Worm (Caenorhabditis elegans) whole organism, mixed stage, embryonic: ENCODE data around the gene fbxa-63.
"Not testable (repeated sequence)": the region's sequence is repeated elsewhere in the genome, so short reads cannot be mapped to it uniquely, and the experiment has no call there.

ENCODE experiments used
- M03D4.4 ChIP-seq: sonication (generic microtip); optimal IDR thresholded peaks from 2 replicates; lab custom pipeline; 2017; ENCODE audit warnings: mild to moderate bottlenecking, missing genetic modification characterization, missing compliant biosample characterization
- bed-3 ChIP-seq: fragments of 200-800 bp; sonication (Bioruptor generic); optimal IDR thresholded peaks from 3 replicates; lab custom pipeline; 2018; ENCODE audit warnings: mild to moderate bottlenecking, missing genetic modification characterization, moderate library complexity, missing compliant biosample characterization
- blmp-1 ChIP-seq: fragments of 150-350 bp; optimal IDR thresholded peaks from 2 replicates; lab custom pipeline; 2014; ENCODE audit warnings: missing biosample characterization, missing genetic modification characterization
- ceh-39 ChIP-seq: fragments of 150-350 bp; optimal IDR thresholded peaks from 2 replicates; lab custom pipeline; 2014; ENCODE audit warnings: missing biosample characterization, missing genetic modification characterization
- ceh-83 ChIP-seq: fragments of 200-800 bp; sonication (Bioruptor generic); optimal IDR thresholded peaks from 2 replicates; lab custom pipeline; 2018; ENCODE audit warnings: mild to moderate bottlenecking, missing genetic modification characterization, missing compliant biosample characterization
- ces-1 ChIP-seq: fragments of 150-350 bp; optimal IDR thresholded peaks from 2 replicates; lab custom pipeline; 2014; ENCODE audit warnings: missing biosample characterization, missing genetic modification reagents, missing genetic modification characterization
- cnd-1 ChIP-seq: fragments of 200-800 bp; sonication (Bioruptor generic); optimal IDR thresholded peaks from 2 replicates; lab custom pipeline; 2018; ENCODE audit warnings: mild to moderate bottlenecking, missing genetic modification characterization, missing compliant biosample characterization
- elt-1 ChIP-seq: sonication (generic microtip); optimal IDR thresholded peaks from 2 replicates; lab custom pipeline; 2017; ENCODE audit warnings: missing genetic modification characterization, mild to moderate bottlenecking, missing compliant biosample characterization, antibody characterized with exemption, moderate library complexity, borderline replicate concordance; ENCODE audit not compliant: insufficient read depth
- elt-3 ChIP-seq: fragments of 150-350 bp; optimal IDR thresholded peaks from 2 replicates; lab custom pipeline; 2014; ENCODE audit warnings: missing biosample characterization, missing genetic modification characterization
- ham-2 ChIP-seq: fragments of 200-800 bp; sonication (Bioruptor generic); optimal IDR thresholded peaks from 2 replicates; lab custom pipeline; 2018; ENCODE audit warnings: mild to moderate bottlenecking, missing genetic modification characterization, missing compliant biosample characterization
- hlh-1 ChIP-seq: fragments of 150-350 bp; optimal IDR thresholded peaks from 2 replicates; lab custom pipeline; 2014; ENCODE audit warnings: missing biosample characterization, missing genetic modification reagents, missing genetic modification characterization
- lsy-2 ChIP-seq: fragments of 150-350 bp; optimal IDR thresholded peaks from 2 replicates; lab custom pipeline; 2014; ENCODE audit warnings: missing biosample characterization, missing genetic modification characterization
- mab-5 ChIP-seq: fragments of 150-350 bp; optimal IDR thresholded peaks from 2 replicates; lab custom pipeline; 2014; ENCODE audit warnings: missing biosample characterization, missing genetic modification characterization
- mls-2 ChIP-seq: sonication (generic microtip); optimal IDR thresholded peaks from 2 replicates; lab custom pipeline; 2016; ENCODE audit warnings: mild to moderate bottlenecking, missing genetic modification characterization, moderate library complexity, missing compliant biosample characterization
- nhr-12 ChIP-seq: fragments of 150-350 bp; optimal IDR thresholded peaks from 2 replicates; lab custom pipeline; 2014; ENCODE audit warnings: missing biosample characterization, missing genetic modification characterization
- nhr-2 ChIP-seq: fragments of 150-350 bp; optimal IDR thresholded peaks from 2 replicates; lab custom pipeline; 2014; ENCODE audit warnings: missing biosample characterization, missing genetic modification characterization
- nhr-237 ChIP-seq: fragments of 150-350 bp; optimal IDR thresholded peaks from 2 replicates; lab custom pipeline; 2014; ENCODE audit warnings: missing biosample characterization, missing genetic modification characterization
- nhr-28 ChIP-seq: fragments of 150-350 bp; optimal IDR thresholded peaks from 2 replicates; lab custom pipeline; 2014; ENCODE audit warnings: missing biosample characterization, missing genetic modification characterization
- pha-4 ChIP-seq: fragments of 150-350 bp; optimal IDR thresholded peaks from 2 replicates; lab custom pipeline; 2018; ENCODE audit warnings: missing biosample characterization, missing genetic modification reagents, missing genetic modification characterization
- sem-2 ChIP-seq: fragments of 200-800 bp; sonication (Bioruptor generic); optimal IDR thresholded peaks from 2 replicates; lab custom pipeline; 2018; ENCODE audit warnings: mild to moderate bottlenecking, missing genetic modification characterization, missing compliant biosample characterization
- sptf-1 ChIP-seq: sonication (generic microtip); optimal IDR thresholded peaks from 2 replicates; lab custom pipeline; 2017; ENCODE audit warnings: mild to moderate bottlenecking, missing genetic modification characterization, moderate library complexity, missing compliant biosample characterization
- tbx-8 ChIP-seq: fragments of 200-800 bp; sonication (Bioruptor generic); optimal IDR thresholded peaks from 2 replicates; lab custom pipeline; 2018; ENCODE audit warnings: mild to moderate bottlenecking, missing genetic modification characterization, moderate library complexity, missing compliant biosample characterization
- unc-120 ChIP-seq: sonication (generic microtip); optimal IDR thresholded peaks from 2 replicates; lab custom pipeline; 2017; ENCODE audit warnings: missing genetic modification characterization, missing compliant biosample characterization; ENCODE audit not compliant: poor library complexity, severe bottlenecking
- unc-62 ChIP-seq: fragments of 150-350 bp; optimal IDR thresholded peaks from 2 replicates; lab custom pipeline; 2014; ENCODE audit warnings: missing biosample characterization, missing genetic modification reagents, missing genetic modification characterization
- ztf-11 ChIP-seq: fragments of 150-350 bp; optimal IDR thresholded peaks from 2 replicates; lab custom pipeline; 2014; ENCODE audit warnings: missing biosample characterization, missing genetic modification characterization

Gene fbxa-63

ce11 chrIII:1238704-1239103 is 4.6 kb upstream of the fbxa-63 start, which contains the start of gene fbxa-61:
Gene fbxa-61, plus strand, starts transcription at chrIII:1239048.
- TF ChIP-seq elt-1 (tag; lab: Kevin White, UChicago), result peak; percentile 55
- no peak for TF ChIP-seq ham-2
- TF ChIP-seq ces-1 (GFP tag; lab: Kevin White, UChicago), result no peak
- TF ChIP-seq mls-2 (tag; lab: Kevin White, UChicago), result no peak

DNA sequence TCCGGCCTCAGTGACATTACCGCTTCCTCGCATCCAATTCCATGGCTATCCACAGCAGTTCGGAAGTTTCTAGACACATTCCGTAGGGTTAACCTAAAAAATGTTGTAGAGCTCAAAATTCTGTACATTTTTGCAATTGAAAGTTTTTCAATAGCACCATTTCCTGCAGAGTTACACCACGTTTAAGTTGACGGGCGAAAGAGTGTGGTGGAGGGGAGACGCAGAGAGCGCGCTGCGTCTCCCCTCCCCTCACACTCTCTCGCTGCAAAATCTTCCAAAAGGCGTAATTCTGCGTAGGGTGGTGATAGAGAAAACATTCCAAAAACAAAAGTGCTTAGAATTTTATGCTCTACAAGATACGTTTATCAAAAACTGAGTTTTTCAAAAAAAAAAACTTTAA is 5.0 kb downstream of the fbxa-63 start:
- TF ChIP-seq unc-120 (tag; lab: Kevin White, UChicago) (no peak), sem-2 (GFP tag; lab: Kevin White, UChicago) (no peak), lsy-2 (tag; lab: Kevin White, UChicago) (no peak), cnd-1 (tag; lab: Kevin White, UChicago) (no peak), unc-62 (no peak), tbx-8 (GFP tag; lab: Kevin White, UChicago) (no peak), nhr-28 (tag; lab: Kevin White, UChicago) (no peak), M03D4.4 (tag; lab: Kevin White, UChicago) (no peak)

- TF ChIP-seq hlh-1 (tag; lab: Kevin White, UChicago) (no peak), ceh-83 (GFP tag; lab: Kevin White, UChicago) (no peak), nhr-12 (no peak), nhr-2 (tag; lab: Kevin White, UChicago) (no peak), nhr-28 (tag; lab: Kevin White, UChicago) (no peak), lsy-2 (tag; lab: Kevin White, UChicago) (no peak), unc-120 (tag; lab: Kevin White, UChicago) (no peak), ces-1 (GFP tag; lab: Kevin White, UChicago) (no peak), ztf-11 (tag; lab: Kevin White, UChicago) (no peak), ceh-39 (no peak), bed-3 (GFP tag; lab: Kevin White, UChicago) (no peak), mls-2 (tag; lab: Kevin White, UChicago) (no peak), blmp-1 (tag; lab: Kevin White, UChicago) (no peak), tbx-8 (GFP tag; lab: Kevin White, UChicago) (no peak), mab-5 (no peak)
Observed at ce11 chrIII:1249111-1249583, 5.8 kb downstream of the fbxa-63 start, which contains the start of the genes fbxa-76 and fbxa-77. Gene fbxa-76, minus strand, starts transcription at chrIII:1249161. Gene fbxa-77, plus strand, starts transcription at chrIII:1249475.

DNA sequence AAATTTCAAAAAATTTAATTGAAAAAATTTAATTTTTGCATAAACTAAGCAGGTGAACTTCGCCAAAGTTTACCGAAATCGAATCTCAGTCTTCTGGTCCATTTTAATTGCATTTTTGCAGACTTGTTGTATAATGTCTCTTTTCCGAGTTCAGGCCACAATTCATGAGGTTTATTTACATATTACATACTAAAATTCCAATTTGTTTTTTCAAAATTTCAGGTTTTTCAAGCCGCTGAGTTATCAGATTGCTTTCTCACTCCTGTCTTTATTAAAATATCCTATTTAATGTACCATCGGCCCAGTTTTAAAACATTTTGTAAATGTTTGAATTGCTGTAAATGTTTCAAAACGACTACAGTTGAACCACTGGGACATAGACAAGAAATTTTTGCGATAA is 13.2 kb downstream of the fbxa-63 start, which contains the start of gene fbxa-208:
Gene fbxa-208 (plus strand): TSS at position 301 of the 400 bp plus-strand sequence.
- not testable (repeated sequence) for TF ChIP-seq pha-4, blmp-1, lsy-2 (tag; lab: Kevin White, UChicago)

DNA sequence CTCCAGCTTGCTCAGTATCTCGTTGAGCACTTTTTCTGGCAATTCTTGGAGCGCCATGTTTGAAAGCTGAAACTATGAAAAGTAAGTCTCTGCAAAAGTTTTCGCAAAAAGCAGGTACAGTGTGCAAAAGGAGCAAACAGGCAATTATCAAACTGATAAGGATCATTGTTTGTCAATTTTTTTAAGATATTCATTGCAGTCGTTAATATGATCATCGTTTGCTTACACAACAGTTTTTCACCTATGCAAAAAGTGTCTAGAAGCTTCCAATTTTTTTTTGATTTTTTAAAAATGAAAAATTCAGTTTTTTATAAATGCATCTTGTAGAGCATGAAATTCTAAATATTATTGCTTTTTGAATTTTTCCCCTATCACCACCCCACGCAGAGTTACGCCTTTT is 15.1 kb downstream of the fbxa-63 start, which contains the start of gene fbxa-78:
Gene fbxa-78 (minus strand): TSS at position 101 of the 400 bp plus-strand sequence.
- not testable (repeated sequence) for TF ChIP-seq nhr-28 (tag; lab: Kevin White, UChicago); bed-3 (GFP tag; lab: Kevin White, UChicago); sem-2 (GFP tag; lab: Kevin White, UChicago)

ce11 chrIII:1263692-1264091 is 20.4 kb downstream of the fbxa-63 start, which contains the start of gene srz-9:
Gene srz-9, plus strand, starts transcription at chrIII:1263992.
- TF ChIP-seq sem-2 (GFP tag; lab: Kevin White, UChicago); nhr-237 (tag; lab: Kevin White, UChicago); nhr-12: not testable (repeated sequence)

DNA sequence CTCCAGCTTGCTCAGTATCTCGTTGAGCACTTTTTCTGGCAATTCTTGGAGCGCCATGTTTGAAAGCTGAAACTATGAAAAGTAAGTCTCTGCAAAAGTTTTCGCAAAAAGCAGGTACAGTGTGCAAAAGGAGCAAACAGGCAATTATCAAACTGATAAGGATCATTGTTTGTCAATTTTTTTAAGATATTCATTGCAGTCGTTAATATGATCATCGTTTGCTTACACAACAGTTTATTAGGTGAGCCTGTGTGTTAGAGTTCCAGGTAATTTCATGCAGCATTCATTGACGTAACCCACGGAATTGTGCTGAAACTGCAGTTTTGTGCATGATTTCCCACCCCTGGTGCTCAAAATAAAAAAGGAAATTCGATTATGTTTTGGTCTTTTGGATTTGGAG is 23.5 kb downstream of the fbxa-63 start, which contains the start of gene fbxa-151:
Gene fbxa-151 (minus strand): TSS at position 101 of the 400 bp plus-strand sequence.
- TF ChIP-seq sptf-1 (tag; lab: Kevin White, UChicago); elt-3 (tag; lab: Kevin White, UChicago); ceh-39: not testable (repeated sequence)
